Fruit fly (Drosophila melanogaster) whole organism, embryonic: ENCODE measurements around the gene CG33158.

Experiments used
- ATbp ChIP-seq: fragments of 200-800 bp; sonication (Bioruptor generic); optimal IDR thresholded peaks from 2 replicates; lab custom pipeline; 2017; ENCODE audit warnings: missing biosample characterization, mild to moderate bottlenecking, missing genetic modification characterization, missing genetic modification reagents
- Ada2b ChIP-seq: fragments of 200-800 bp; sonication (Bioruptor generic); IDR thresholded peaks from 2 replicates; pipeline ENCODE4 v1.3.6; 2022; ENCODE audit warnings: missing biosample characterization, missing genetic modification characterization
- Antp ChIP-seq: fragments of 200-800 bp; sonication (Bioruptor generic); optimal IDR thresholded peaks from 3 replicates; lab custom pipeline; 2016; ENCODE audit warnings: missing biosample characterization, missing genetic modification characterization
- Asciz ChIP-seq: fragments of 200-800 bp; sonication (Bioruptor generic); optimal IDR thresholded peaks from 2 replicates; lab custom pipeline; 2017; ENCODE audit warnings: missing biosample characterization, mild to moderate bottlenecking, missing genetic modification characterization, missing genetic modification reagents
- Bgb ChIP-seq: fragments of 200-800 bp; sonication (Bioruptor generic); IDR thresholded peaks from 2 replicates; pipeline ENCODE4 v1.3.6; 2022; ENCODE audit warnings: missing biosample characterization, missing genetic modification characterization; ENCODE audit not compliant: partially characterized antibody
- CG10267 ChIP-seq: fragments of 200-800 bp; sonication (Bioruptor generic); optimal IDR thresholded peaks from 2 replicates; lab custom pipeline; 2018; ENCODE audit warnings: missing biosample characterization, mild to moderate bottlenecking, missing genetic modification characterization, moderate library complexity
- CG10543 ChIP-seq: fragments of 200-800 bp; sonication (Bioruptor generic); optimal IDR thresholded peaks from 3 replicates; lab custom pipeline; 2017; ENCODE audit warnings: missing biosample characterization, mild to moderate bottlenecking, missing genetic modification characterization, moderate library complexity
- CG1233 ChIP-seq: fragments of 200-800 bp; sonication (Bioruptor generic); optimal IDR thresholded peaks from 4 replicates; lab custom pipeline; 2018; ENCODE audit warnings: missing biosample characterization, mild to moderate bottlenecking, missing genetic modification characterization
- CG13287 ChIP-seq: fragments of 200-800 bp; sonication (Bioruptor generic); IDR thresholded peaks from 2 replicates; pipeline ENCODE4 v1.3.6; 2022; ENCODE audit warnings: missing biosample characterization, missing genetic modification characterization; ENCODE audit not compliant: partially characterized antibody
- CG13424 ChIP-seq: fragments of 200-800 bp; sonication (Bioruptor generic); optimal IDR thresholded peaks from 2 replicates; lab custom pipeline; 2019; ENCODE audit warnings: missing biosample characterization, mild to moderate bottlenecking, missing genetic modification characterization, moderate library complexity
- CG14860 ChIP-seq: fragments of 200-800 bp; sonication (Bioruptor generic); IDR thresholded peaks from 3 replicates; pipeline ENCODE4 v1.3.6; 2022; ENCODE audit warnings: missing biosample characterization, missing genetic modification characterization; ENCODE audit not compliant: partially characterized antibody
- CG15073 ChIP-seq: fragments of 200-800 bp; sonication (Bioruptor generic); optimal IDR thresholded peaks from 2 replicates; lab custom pipeline; 2016; ENCODE audit warnings: missing biosample characterization, missing genetic modification characterization
- CG15269 ChIP-seq: fragments of 200-800 bp; sonication (Bioruptor generic); optimal IDR thresholded peaks from 2 replicates; lab custom pipeline; 2018; ENCODE audit warnings: missing biosample characterization, mild to moderate bottlenecking, missing genetic modification characterization, moderate library complexity
- CG17385 ChIP-seq: fragments of 200-800 bp; sonication (Bioruptor generic); optimal IDR thresholded peaks from 3 replicates; lab custom pipeline; 2018; ENCODE audit warnings: missing biosample characterization, mild to moderate bottlenecking, missing genetic modification characterization
- CG18262 ChIP-seq: fragments of 200-800 bp; optimal IDR thresholded peaks from 3 replicates; lab custom pipeline; 2019; ENCODE audit warnings: missing biosample characterization, mild to moderate bottlenecking, missing genetic modification characterization, moderate library complexity
- CG2889 ChIP-seq: fragments of 200-800 bp; sonication (Bioruptor generic); IDR thresholded peaks from 3 replicates; pipeline ENCODE4 v1.3.6; 2022; ENCODE audit warnings: missing biosample characterization, missing genetic modification characterization
- CG31365 ChIP-seq: fragments of 200-800 bp; sonication (Bioruptor generic); optimal IDR thresholded peaks from 2 replicates; lab custom pipeline; 2018; ENCODE audit warnings: missing biosample characterization, mild to moderate bottlenecking, missing genetic modification characterization
- CG3407 ChIP-seq: fragments of 200-800 bp; sonication (Bioruptor generic); optimal IDR thresholded peaks from 2 replicates; lab custom pipeline; 2018; ENCODE audit warnings: missing biosample characterization, mild to moderate bottlenecking, missing genetic modification characterization
- CG4360 ChIP-seq: fragments of 200-800 bp; sonication (Bioruptor generic); IDR thresholded peaks from 2 replicates; pipeline ENCODE4 v1.3.6; 2022; ENCODE audit warnings: missing biosample characterization, missing genetic modification characterization
- CG4854 ChIP-seq: fragments of 200-800 bp; sonication (Bioruptor generic); optimal IDR thresholded peaks from 2 replicates; lab custom pipeline; 2016; ENCODE audit warnings: missing biosample characterization, missing genetic modification characterization, inconsistent platforms
- CG7271 ChIP-seq: fragments of 200-800 bp; sonication (Bioruptor generic); optimal IDR thresholded peaks from 2 replicates; lab custom pipeline; 2018; ENCODE audit warnings: missing biosample characterization, mild to moderate bottlenecking, missing genetic modification characterization, moderate library complexity
- CG7928 ChIP-seq: fragments of 200-800 bp; sonication (Bioruptor generic); optimal IDR thresholded peaks from 2 replicates; lab custom pipeline; 2017; ENCODE audit warnings: missing biosample characterization, mild to moderate bottlenecking, missing genetic modification characterization
- CoRest ChIP-seq: fragments of 200-800 bp; sonication (Bioruptor generic); optimal IDR thresholded peaks from 3 replicates; lab custom pipeline; 2018; ENCODE audit warnings: missing biosample characterization, mild to moderate bottlenecking, missing genetic modification characterization, moderate library complexity
- D ChIP-seq, 2 experiments: fragments of 200-800 bp in 1 of 2; fragments of >200 bp in 1 of 2; sonication (Bioruptor generic) in 1 of 2; optimal IDR thresholded peaks; 2 replicates in 1 of 2; 3 replicates in 1 of 2; lab custom pipeline; 2017; ENCODE audit warnings: mild to moderate bottlenecking in 1 of 2, missing biosample characterization in 1 of 2, missing genetic modification characterization in 1 of 2, missing genetic modification reagents in 1 of 2
- D19A ChIP-seq: fragments of 200-800 bp; optimal IDR thresholded peaks from 3 replicates; lab custom pipeline; 2019; ENCODE audit warnings: missing biosample characterization, mild to moderate bottlenecking, missing genetic modification characterization, moderate library complexity
- Deaf1 ChIP-seq: fragments of 200-800 bp; optimal IDR thresholded peaks from 3 replicates; lab custom pipeline; 2019; ENCODE audit warnings: missing biosample characterization, mild to moderate bottlenecking, missing genetic modification characterization, moderate library complexity
- E2f2 ChIP-seq: fragments of 200-800 bp; sonication (Bioruptor generic); IDR thresholded peaks from 2 replicates; pipeline ENCODE4 v1.3.6; 2022; ENCODE audit warnings: missing biosample characterization, missing genetic modification characterization
- Eip74EF ChIP-seq, 2 experiments: fragments of 200-800 bp in 1 of 2; fragments of >200 bp in 1 of 2; sonication (Bioruptor generic) in 1 of 2; optimal IDR thresholded peaks; 2 replicates each; lab custom pipeline; 2017 to 2019; ENCODE audit warnings: missing biosample characterization in 2 of 2, missing genetic modification characterization in 2 of 2, mild to moderate bottlenecking in 1 of 2, moderate library complexity in 1 of 2
- Gug ChIP-seq: fragments of 200-800 bp; sonication (Bioruptor generic); IDR thresholded peaks from 4 replicates; pipeline ENCODE4 v1.3.6; 2022; ENCODE audit warnings: missing biosample characterization, missing genetic modification characterization
- Hand ChIP-seq: fragments of 200-800 bp; sonication (Bioruptor generic); optimal IDR thresholded peaks from 2 replicates; lab custom pipeline; 2017; ENCODE audit warnings: mild to moderate bottlenecking, missing biosample characterization, missing genetic modification reagents, missing genetic modification characterization
- HmgD ChIP-seq: fragments of 200-800 bp; sonication (Bioruptor generic); optimal IDR thresholded peaks from 3 replicates; lab custom pipeline; 2016; ENCODE audit warnings: missing biosample characterization, missing genetic modification characterization
- Lhr ChIP-seq: fragments of 200-800 bp; sonication (Bioruptor generic); optimal IDR thresholded peaks from 3 replicates; lab custom pipeline; 2017; ENCODE audit warnings: mild to moderate bottlenecking, missing biosample characterization, missing genetic modification reagents, missing genetic modification characterization
- NFAT ChIP-seq: fragments of 200-800 bp; sonication (Bioruptor generic); IDR thresholded peaks from 2 replicates; pipeline ENCODE4 v1.3.6; 2022; ENCODE audit warnings: missing biosample characterization, missing genetic modification characterization
- NfI ChIP-seq: fragments of 200-800 bp; sonication (Bioruptor generic); optimal IDR thresholded peaks from 3 replicates; lab custom pipeline; 2018; ENCODE audit warnings: missing biosample characterization, mild to moderate bottlenecking, missing genetic modification characterization, moderate library complexity
- Poxn ChIP-seq: fragments of 200-800 bp; sonication (Bioruptor generic); IDR thresholded peaks from 2 replicates; pipeline ENCODE4 v1.3.6; 2022; ENCODE audit warnings: missing biosample characterization, missing genetic modification characterization
- Usf ChIP-seq: fragments of 200-800 bp; sonication (Bioruptor generic); optimal IDR thresholded peaks from 2 replicates; lab custom pipeline; 2017; ENCODE audit warnings: missing genotype, missing biosample characterization, missing genetic modification characterization
- cg ChIP-seq: fragments of 200-800 bp; sonication (Bioruptor generic); optimal IDR thresholded peaks from 3 replicates; lab custom pipeline; 2019; ENCODE audit warnings: missing biosample characterization, mild to moderate bottlenecking, missing genetic modification characterization, moderate library complexity
- ci ChIP-seq: fragments of 200-800 bp; sonication (Bioruptor generic); IDR thresholded peaks from 3 replicates; pipeline ENCODE4 v1.3.6; 2022; ENCODE audit warnings: missing biosample characterization, missing genetic modification characterization
- croc ChIP-seq: fragments of 200-800 bp; sonication (Bioruptor generic); conservative IDR thresholded peaks from 3 replicates; pipeline ENCODE4 v1.3.6; 2022; ENCODE audit warnings: missing biosample characterization, missing genetic modification characterization
- crp ChIP-seq, 2 experiments: fragments of 200-800 bp; sonication (Bioruptor generic); optimal IDR thresholded peaks; 2 replicates in 1 of 2; 3 replicates in 1 of 2; lab custom pipeline; 2017; ENCODE audit warnings: missing biosample characterization in 2 of 2, missing genetic modification characterization in 2 of 2, mild to moderate bottlenecking in 1 of 2, moderate library complexity in 1 of 2
- da ChIP-seq: fragments of 200-800 bp; sonication (Bioruptor generic); optimal IDR thresholded peaks from 2 replicates; lab custom pipeline; 2016; ENCODE audit warnings: missing biosample characterization, missing genetic modification characterization
- danr ChIP-seq: fragments of 200-800 bp; sonication (Bioruptor generic); IDR thresholded peaks from 2 replicates; pipeline ENCODE4 v1.3.6; 2022; ENCODE audit warnings: missing biosample characterization, missing genetic modification characterization
- eve ChIP-seq, 2 experiments: fragments of >200 bp; optimal IDR thresholded peaks; 2 replicates each; lab custom pipeline; 2017; ENCODE audit warnings: missing biosample characterization in 2 of 2, missing genetic modification characterization in 2 of 2
- fd3F ChIP-seq: fragments of 200-800 bp; sonication (Bioruptor generic); optimal IDR thresholded peaks from 2 replicates; lab custom pipeline; 2018; ENCODE audit warnings: missing biosample characterization, mild to moderate bottlenecking, missing genetic modification characterization, moderate library complexity
- jigr1 ChIP-seq: fragments of 200-800 bp; sonication (Bioruptor generic); IDR thresholded peaks from 3 replicates; pipeline ENCODE4 v1.3.6; 2022; ENCODE audit warnings: missing biosample characterization, missing genetic modification characterization
- nerfin-2 ChIP-seq: fragments of 200-800 bp; sonication (Bioruptor generic); IDR thresholded peaks from 2 replicates; pipeline ENCODE4 v1.3.6; 2022; ENCODE audit warnings: missing biosample characterization, missing genetic modification characterization; ENCODE audit not compliant: partially characterized antibody
- peb ChIP-seq: fragments of 200-800 bp; sonication (Bioruptor generic); IDR thresholded peaks from 2 replicates; pipeline ENCODE4 v1.3.6; 2022; ENCODE audit warnings: missing biosample characterization, missing genetic modification characterization
- pita ChIP-seq: fragments of 200-800 bp; sonication (Bioruptor generic); optimal IDR thresholded peaks from 2 replicates; lab custom pipeline; 2017; ENCODE audit warnings: missing biosample characterization, mild to moderate bottlenecking, missing genetic modification characterization
- psq ChIP-seq: fragments of 200-800 bp; sonication (Bioruptor generic); optimal IDR thresholded peaks from 2 replicates; lab custom pipeline; 2017; ENCODE audit warnings: missing biosample characterization, missing genetic modification characterization
- sima ChIP-seq: fragments of 200-800 bp; sonication (Bioruptor generic); optimal IDR thresholded peaks from 2 replicates; lab custom pipeline; 2016; ENCODE audit warnings: missing biosample characterization, missing genetic modification characterization

Gene CG33158

dm6 chr3L:16494651-16495074, 75.3 kb downstream of the CG33158 start (continued):
- TF ChIP-seq CG15269 (tag; lab: Kevin White, UChicago) (no peak), jigr1 (GFP tag; lab: Robert Waterston, UW) (no peak), CG14860 (GFP tag; lab: Robert Waterston, UW) (no peak), D (optimal IDR thresholded peaks at IDR 0.05; lab: Kevin White, UChicago) (no peak), D (GFP tag; optimal IDR thresholded peaks at IDR 0.05; lab: Kevin White, UChicago) (no peak), Antp (GFP tag; lab: Kevin White, UChicago) (no peak), CG10543 (GFP tag; lab: Kevin White, UChicago) (peak; percentile 40), danr (no peak), da (no peak), Gug (GFP tag; lab: Robert Waterston, UW) (no peak), CG1233 (GFP tag; lab: Kevin White, UChicago) (no peak), NFAT (no peak), crp (GFP tag; optimal IDR thresholded peaks at IDR 0.05; lab: Kevin White, UChicago) (no peak), ci (peak; percentile 31; the same call in 1 of the 3 replicates), nerfin-2 (GFP tag; lab: Robert Waterston, UW) (no peak), D19A (tag; lab: Kevin White, UChicago) (peak; percentile 94), sima (GFP tag; lab: Kevin White, UChicago) (no peak), Bgb (no peak), CG7271 (tag; lab: Kevin White, UChicago) (no peak), peb (no peak), CG10267 (no peak), eve (GFP tag; optimal IDR thresholded peaks at IDR 0.05; lab: Kevin White, UChicago) (no peak), CG18262 (tag; lab: Kevin White, UChicago) (peak; percentile 51), CG13287 (GFP tag; lab: Robert Waterston, UW) (no peak), CG17385 (GFP tag; lab: Kevin White, UChicago) (no peak), HmgD (GFP tag; lab: Kevin White, UChicago) (no peak), Poxn (GFP tag; lab: Robert Waterston, UW) (no peak), Ada2b (no peak), CoRest (tag; lab: Kevin White, UChicago) (peak; percentile 18), Lhr (GFP tag; lab: Kevin White, UChicago) (no peak), CG3407 (GFP tag; lab: Kevin White, UChicago) (no peak), CG15073 (GFP tag; lab: Kevin White, UChicago) (no peak), CG2889 (GFP tag; lab: Robert Waterston, UW) (no peak), CG31365 (tag; lab: Kevin White, UChicago) (no peak), Asciz (peak; percentile 29), Hand (no peak), CG4854 (GFP tag; lab: Kevin White, UChicago) (no peak), CG4360 (GFP tag; lab: Robert Waterston, UW) (no peak), Usf (GFP tag; lab: Kevin White, UChicago) (no peak), Eip74EF (GFP tag; optimal IDR thresholded peaks at IDR 0.05; lab: Kevin White, UChicago) (peak in 1 of 2 experiments; percentile 32), fd3F (GFP tag; lab: Kevin White, UChicago) (peak; percentile 19), pita (GFP tag; lab: Kevin White, UChicago) (no peak), CG13424 (tag; lab: Kevin White, UChicago) (no peak), ATbp (GFP tag; lab: Kevin White, UChicago) (peak; percentile 53), croc (no peak), cg (GFP tag; lab: Kevin White, UChicago) (no peak), Deaf1 (tag; lab: Kevin White, UChicago) (peak; percentile 2), NfI (no peak), E2f2 (GFP tag; lab: Robert Waterston, UW) (no peak), psq (GFP tag; lab: Kevin White, UChicago) (no peak), CG7928 (GFP tag; lab: Kevin White, UChicago) (no peak)
